Fruit fly (Drosophila melanogaster): ENCODE measurements around the gene CG14546.

The CG14546 gene

dm6 chr3R:25880971-25881809, 41.2 kb downstream of the CG14546 start, which contains the start of gene Tsp96F (continued):
- TF ChIP-seq Scr (GFP tag; IDR thresholded peaks at IDR 0.05; ENCODE audit: partially characterized antibody) (peak; percentile 63), HmgZ (tag; optimal IDR thresholded peaks at IDR 0.05) (peak; percentile 14), Nf-YB (GFP tag; optimal IDR thresholded peaks at IDR 0.05) (no peak), CG4404 (GFP tag; IDR thresholded peaks at IDR 0.05) (no peak), Adf1 (GFP tag; IDR thresholded peaks at IDR 0.05) (no peak), CG1602 (GFP tag; optimal IDR thresholded peaks at IDR 0.05) (no peak), CG4820 (GFP tag; optimal IDR thresholded peaks at IDR 0.05) (no peak), Fer2 (tag; optimal IDR thresholded peaks at IDR 0.05) (no peak), CG13424 (tag; optimal IDR thresholded peaks at IDR 0.05) (no peak), Ets97D (GFP tag; optimal IDR thresholded peaks at IDR 0.05) (peak; percentile 74), fd102C (GFP tag; optimal IDR thresholded peaks at IDR 0.05) (peak; percentile 14), vvl (GFP tag; IDR thresholded peaks at IDR 0.05) (peak; percentile 30; the same call in 1 of the 2 replicates), CrebB (tag; optimal IDR thresholded peaks at IDR 0.05) (no peak), CG13287 (GFP tag; IDR thresholded peaks at IDR 0.05; ENCODE audit: partially characterized antibody) (peak; percentile 67), hkb (optimal IDR thresholded peaks at IDR 0.05) (no peak), hkb (GFP tag; IDR thresholded peaks at IDR 0.05) (no peak), Ada2b (GFP tag; IDR thresholded peaks at IDR 0.05) (no peak), CG32532 (GFP tag; IDR thresholded peaks at IDR 0.05) (no peak), da (GFP tag; optimal IDR thresholded peaks at IDR 0.05) (no peak), dati (GFP tag; IDR thresholded peaks at IDR 0.05) (no peak), dysf (GFP tag; IDR thresholded peaks at IDR 0.05) (no peak), caup (GFP tag; optimal IDR thresholded peaks at IDR 0.05; ENCODE audit: severe bottlenecking) (no peak), NfI (GFP tag; optimal IDR thresholded peaks at IDR 0.05) (peak; percentile 3), H2.0 (GFP tag; IDR thresholded peaks at IDR 0.05) (no peak), ash1 (GFP tag; optimal IDR thresholded peaks at IDR 0.05) (no peak), PHDP (tag; optimal IDR thresholded peaks at IDR 0.05) (no peak), CG13775 (GFP tag; optimal IDR thresholded peaks at IDR 0.05) (no peak), CG2120 (GFP tag; optimal IDR thresholded peaks at IDR 0.05) (no peak), Six4 (GFP tag; optimal IDR thresholded peaks at IDR 0.05) (no peak), stc (GFP tag; IDR thresholded peaks at IDR 0.05) (no peak), CG12071 (GFP tag; optimal IDR thresholded peaks at IDR 0.05) (no peak), shn (GFP tag; optimal IDR thresholded peaks at IDR 0.05) (no peak), gsb (GFP tag; IDR thresholded peaks at IDR 0.05) (no peak), ci (GFP tag; IDR thresholded peaks at IDR 0.05) (no peak; the same call in 2 of the 3 replicates), Dip2 (GFP tag; IDR thresholded peaks at IDR 0.05) (no peak), CG8765 (GFP tag; IDR thresholded peaks at IDR 0.05) (no peak), org-1 (GFP tag; optimal IDR thresholded peaks at IDR 0.05) (no peak), CG10979 (tag; optimal IDR thresholded peaks at IDR 0.05) (no peak), CG16815 (GFP tag; optimal IDR thresholded peaks at IDR 0.05) (no peak), prd (optimal IDR thresholded peaks at IDR 0.05) (no peak), prd (GFP tag; IDR thresholded peaks at IDR 0.05) (no peak), CG11085 (GFP tag; IDR thresholded peaks at IDR 0.05) (no peak), Hey (tag; optimal IDR thresholded peaks at IDR 0.05) (no peak), insv (GFP tag; optimal IDR thresholded peaks at IDR 0.05) (peak in 1 of 2 experiments; percentile 8), ro (GFP tag; IDR thresholded peaks at IDR 0.05) (no peak), CG18262 (tag; optimal IDR thresholded peaks at IDR 0.05) (no peak), CG9437 (GFP tag; optimal IDR thresholded peaks at IDR 0.05) (no peak), Drgx (GFP tag; IDR thresholded peaks at IDR 0.05) (no peak), tll (GFP tag; optimal IDR thresholded peaks at IDR 0.05) (no peak), crc (GFP tag; optimal IDR thresholded peaks at IDR 0.05) (no peak), CG12299 (tag; optimal IDR thresholded peaks at IDR 0.05) (peak; percentile 50)

Measured in whole organism, embryonic.